Worm (Caenorhabditis elegans): ENCODE data around the gene ilcr-2.

The ilcr-2 gene

DNA sequence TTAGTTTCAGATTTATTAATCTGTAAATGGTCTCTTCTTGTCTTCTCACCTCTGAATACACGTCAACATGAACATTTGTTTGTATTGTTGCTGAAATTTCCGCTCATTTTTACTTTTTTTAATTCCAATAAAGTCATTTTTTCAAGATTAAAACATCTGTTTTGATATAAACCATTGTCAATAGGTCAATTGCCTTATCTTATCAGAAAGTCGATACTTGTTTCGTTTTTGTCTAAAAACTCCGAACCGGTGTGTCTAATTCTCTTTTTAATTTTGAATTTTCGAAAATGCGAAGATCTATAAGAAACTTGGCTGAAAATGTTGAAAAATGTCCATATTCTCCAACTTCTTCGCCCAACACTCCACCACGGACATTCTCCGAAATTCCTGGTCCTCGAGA, 28.7 kb downstream of the ilcr-2 start, which contains the start of gene cyp-44A1:
TSS of gene cyp-44A1 (plus strand) at position 285 of the 400 bp plus-strand sequence.
- TF ChIP-seq unc-62 (GFP tag; optimal IDR thresholded peaks at IDR 0.05) = no peak

DNA sequence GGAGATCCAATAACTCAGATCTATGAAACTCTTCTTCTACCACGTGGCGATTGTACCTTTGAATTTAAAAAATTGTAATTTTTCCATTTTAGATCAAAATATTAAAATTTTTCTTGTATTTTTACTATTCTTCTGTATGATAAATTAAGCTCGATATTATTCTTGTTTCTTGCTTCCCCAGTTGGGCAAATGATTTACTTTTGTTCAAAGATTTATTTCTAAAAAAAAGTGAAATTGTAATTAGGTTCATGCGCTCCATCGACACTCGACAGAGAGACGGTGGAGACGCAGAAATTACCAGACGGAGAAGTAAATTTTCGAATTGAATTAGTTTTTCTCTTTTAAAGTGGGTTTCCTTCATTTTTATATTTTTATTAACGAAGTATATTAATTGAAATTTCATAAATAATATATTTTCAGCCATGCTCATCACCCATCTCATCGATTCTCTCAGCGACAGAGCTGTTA, 30.8 kb downstream of the ilcr-2 start, which contains the start of gene npp-24:
TSS of gene npp-24 (plus strand) at position 51 of the 468 bp plus-strand sequence.
- no peak for TF ChIP-seq unc-62 (GFP tag; optimal IDR thresholded peaks at IDR 0.05)

DNA sequence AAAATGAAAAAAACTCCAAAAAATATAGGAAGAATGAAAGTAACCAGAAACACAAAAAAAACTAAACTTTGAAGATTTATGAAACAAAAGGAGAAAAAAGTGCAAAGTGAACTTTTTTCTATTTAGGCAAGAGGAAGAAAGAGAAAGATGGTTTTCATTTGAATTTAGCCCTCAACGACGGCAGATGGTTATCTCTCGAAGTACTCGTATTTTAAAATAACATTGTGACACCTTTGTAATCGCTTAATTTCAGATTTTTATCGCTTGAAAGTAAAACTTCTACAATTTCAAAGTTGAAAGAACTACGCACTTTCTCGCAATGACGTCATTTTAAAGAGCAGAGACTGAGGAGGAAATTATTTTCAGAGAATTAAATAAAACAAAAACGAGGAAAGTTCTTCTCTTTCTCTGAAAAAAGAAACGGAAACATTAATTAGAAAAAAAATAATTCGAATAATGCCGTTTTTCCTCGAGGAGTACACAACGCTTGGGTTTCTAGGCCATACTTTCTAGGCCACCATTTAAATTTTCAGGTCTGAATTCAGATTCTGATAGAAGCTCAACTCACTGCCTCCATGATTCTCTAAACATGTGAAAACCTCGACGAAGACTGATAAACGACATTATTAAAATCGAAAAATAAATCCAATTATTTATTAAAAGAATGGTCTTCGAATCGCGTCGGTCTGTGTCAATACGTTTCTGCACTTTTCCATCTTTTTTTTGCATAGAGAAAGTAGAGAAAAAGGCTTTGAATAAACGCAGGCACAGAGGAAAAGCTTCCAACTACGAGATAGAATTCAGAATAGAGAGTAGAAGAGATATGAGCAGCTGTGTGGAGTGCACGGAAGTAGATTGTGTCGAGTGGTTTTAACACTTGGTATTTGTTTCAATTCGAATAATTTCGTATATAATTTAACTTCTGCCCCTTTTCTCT, 36.6 kb downstream of the ilcr-2 start:
- no peak for TF ChIP-seq unc-62 (GFP tag; optimal IDR thresholded peaks at IDR 0.05)

DNA sequence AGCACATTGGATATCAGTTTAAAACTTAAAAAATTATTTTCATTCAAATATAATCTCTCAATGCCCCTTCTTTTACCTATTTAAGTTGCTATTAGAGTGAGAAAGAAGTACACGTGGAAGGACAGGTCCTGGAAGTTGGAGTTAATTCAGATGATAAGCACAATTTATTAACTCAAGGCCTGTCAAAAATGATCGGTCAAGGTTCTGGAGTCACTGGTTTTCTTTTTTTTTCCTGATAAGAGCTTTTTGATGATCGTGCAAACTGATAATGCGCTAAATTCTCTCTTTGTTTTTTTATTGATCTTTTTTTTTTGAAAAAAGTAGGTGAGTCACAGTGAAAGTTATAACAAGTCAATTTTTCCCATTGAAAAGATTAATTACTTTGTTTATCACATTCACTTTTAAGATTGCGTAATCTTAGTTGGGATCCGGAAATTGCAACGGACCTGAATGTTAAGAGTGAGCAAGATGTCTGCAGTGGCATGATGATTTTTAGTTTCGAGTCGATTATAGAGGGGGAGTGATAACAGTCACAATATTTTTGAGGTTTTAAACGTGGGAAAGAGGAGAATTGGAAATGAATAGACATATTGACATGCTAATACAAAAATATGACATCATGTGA, 37.5 kb downstream of the ilcr-2 start:
- no peak for TF ChIP-seq unc-62 (GFP tag; optimal IDR thresholded peaks at IDR 0.05)

- no peak for TF ChIP-seq unc-62 (GFP tag; optimal IDR thresholded peaks at IDR 0.05)
Observed at ce11 chrII:5514846-5515245, 39.8 kb downstream of the ilcr-2 start, which contains the start of gene sahd-1. sahd-1 (minus strand) TSS chrII:5514945.

DNA sequence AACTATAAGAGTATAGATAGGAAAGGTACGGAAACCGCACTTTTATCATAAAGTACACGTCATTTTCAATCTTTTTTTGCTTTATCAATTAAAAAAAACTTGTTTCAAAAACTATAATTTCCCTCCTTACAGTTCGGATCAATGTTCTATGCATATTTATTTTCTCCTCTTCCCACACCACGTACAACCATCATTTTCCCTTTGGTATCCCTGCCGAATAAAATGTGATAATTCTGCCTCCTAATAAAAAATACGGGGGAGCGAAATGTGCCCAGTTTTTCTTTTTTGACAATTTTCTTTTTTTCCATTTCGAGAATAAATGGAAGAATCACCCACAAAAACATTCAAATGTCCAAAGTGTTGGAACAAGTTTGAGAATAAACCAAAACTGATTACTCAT, 40.5 kb downstream of the ilcr-2 start, which contains the start of gene ZK177.3:
TSS of gene ZK177.3 (plus strand) at position 301 of the 400 bp plus-strand sequence.
- TF ChIP-seq unc-62 (GFP tag; optimal IDR thresholded peaks at IDR 0.05) = no peak

DNA sequence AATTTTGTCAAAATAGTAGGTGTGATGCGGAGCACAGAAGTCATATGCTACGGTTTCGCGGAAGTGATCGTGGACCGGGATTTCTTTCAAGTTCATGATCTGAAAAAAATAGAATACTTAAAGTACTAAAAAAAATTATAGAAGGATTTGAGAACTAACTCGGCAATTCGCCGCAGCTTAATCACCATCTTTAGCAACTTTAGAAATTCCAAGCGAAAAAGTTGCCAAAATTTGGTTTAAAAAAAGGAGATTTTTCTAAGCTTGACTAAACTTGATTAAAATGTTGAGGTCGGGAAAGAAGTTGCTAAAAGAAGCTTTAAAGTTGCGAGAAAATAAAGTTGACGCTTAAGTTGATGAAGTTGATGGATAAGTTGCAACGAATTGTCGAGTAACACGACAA, 42.6 kb downstream of the ilcr-2 start, which contains the start of gene ZK177.9:
TSS of gene ZK177.9 (minus strand) at position 101 of the 400 bp plus-strand sequence.
- no peak for TF ChIP-seq unc-62 (GFP tag; optimal IDR thresholded peaks at IDR 0.05)

ce11 chrII:5518055-5518454, 43.0 kb downstream of the ilcr-2 start:
- TF ChIP-seq unc-62 (GFP tag; optimal IDR thresholded peaks at IDR 0.05) = no peak

- TF ChIP-seq unc-62 (GFP tag; optimal IDR thresholded peaks at IDR 0.05) = no peak
Observed at ce11 chrII:5518910-5519309, 43.9 kb downstream of the ilcr-2 start, which contains the start of gene ZK177.2. ZK177.2 (plus strand) TSS chrII:5519210.

- TF ChIP-seq unc-62 (GFP tag; optimal IDR thresholded peaks at IDR 0.05) = no peak
Observed at ce11 chrII:5521411-5521810, 46.4 kb downstream of the ilcr-2 start, which contains the start of gene ZK177.12. ZK177.12 (plus strand) TSS chrII:5521711.

- TF ChIP-seq unc-62 (GFP tag; optimal IDR thresholded peaks at IDR 0.05) = no peak
Observed at ce11 chrII:5522637-5523036, 47.6 kb downstream of the ilcr-2 start, which contains the start of gene ZK177.11. ZK177.11 (plus strand) TSS chrII:5522937.

- TF ChIP-seq unc-62 (GFP tag; optimal IDR thresholded peaks at IDR 0.05) = no peak
Observed at ce11 chrII:5525297-5525696, 50.3 kb downstream of the ilcr-2 start, which contains the start of gene tbx-35. tbx-35 (minus strand) TSS chrII:5525397.

ce11 chrII:5527841-5528240, 52.8 kb downstream of the ilcr-2 start, which contains the start of gene ZK177.1:
ZK177.1 (plus strand) TSS chrII:5528141.
- TF ChIP-seq unc-62 (GFP tag; optimal IDR thresholded peaks at IDR 0.05) = no peak

Measured in whole organism, dauer.